Worm (Caenorhabditis elegans) whole organism, young adult: Measurements from ENCODE around the gene C16D9.9.
A peak's percentile ranks its signal among the peaks of the same experiment; 100 is the strongest.

Experiments used
- ama-1 ChIP-seq, 3 experiments: fragments of 150-350 bp in 1 of 3; sonication (generic microtip) in 2 of 3; optimal IDR thresholded peaks; 2 replicates each; lab custom pipeline; 2014 to 2018; ENCODE audit warnings: missing biosample characterization in 2 of 3, missing genetic modification characterization in 2 of 3, missing genetic modification reagents in 2 of 3
- lin-35 ChIP-seq, 3 experiments: fragments of 150-350 bp in 2 of 3; sonication (generic microtip) in 1 of 3; optimal IDR thresholded peaks; 2 replicates each; lab custom pipeline; 2014 to 2018; ENCODE audit warnings: missing biosample characterization in 3 of 3, missing genetic modification characterization in 3 of 3, missing genetic modification reagents in 3 of 3
- lsy-27 ChIP-seq: sonication (generic microtip); optimal IDR thresholded peaks from 2 replicates; lab custom pipeline; 2017; ENCODE audit warnings: missing genetic modification characterization, mild to moderate bottlenecking, missing compliant biosample characterization, antibody characterized with exemption, missing genotype, borderline replicate concordance; ENCODE audit not compliant: insufficient read depth
- xnd-1 ChIP-seq: sonication (generic microtip); optimal IDR thresholded peaks from 2 replicates; lab custom pipeline; 2016; ENCODE audit warnings: missing genotype, missing genetic modification reagents, missing genetic modification characterization, missing compliant biosample characterization
- ztf-26 ChIP-seq: sonication (generic microtip); optimal IDR thresholded peaks from 2 replicates; lab custom pipeline; 2017; ENCODE audit warnings: missing genetic modification characterization, missing compliant biosample characterization
- ztf-3 ChIP-seq: fragments of 200-800 bp; sonication (Bioruptor generic); optimal IDR thresholded peaks from 2 replicates; lab custom pipeline; 2018; ENCODE audit warnings: mild to moderate bottlenecking, missing genetic modification characterization, missing compliant biosample characterization

- TF ChIP-seq xnd-1 (peak; percentile 66), ama-1 (optimal IDR thresholded peaks at IDR 0.05; lab: Kevin White, UChicago) (peak; percentile 91), ama-1 (GFP tag; optimal IDR thresholded peaks at IDR 0.05; lab: Kevin White, UChicago) (peak in 1 of 2 experiments; percentile 35), ztf-26 (peak; percentile 25), lsy-27 (tag; lab: Kevin White, UChicago) (peak; percentile 31), ztf-3 (GFP tag; lab: Kevin White, UChicago) (no peak), lin-35 (GFP tag; optimal IDR thresholded peaks at IDR 0.05; lab: Kevin White, UChicago) (peak in 2 of 3 experiments; percentile 31 to 75)
Measured at ce11 chrV:8228712-8229119, 35.3 kb upstream of the C16D9.9 start.
